Fruit fly (Drosophila melanogaster) whole organism, embryonic: ENCODE data around the gene Jhbp1.

Experiments used
- Atf-2 ChIP-seq: fragments of 200-800 bp; sonication (Bioruptor generic); optimal IDR thresholded peaks from 2 replicates; lab custom pipeline; 2016; ENCODE audit warnings: missing biosample characterization, missing genetic modification characterization
- BtbVII ChIP-seq: fragments of 200-800 bp; sonication (Bioruptor generic); optimal IDR thresholded peaks from 3 replicates; lab custom pipeline; 2017; ENCODE audit warnings: missing biosample characterization, mild to moderate bottlenecking, missing genetic modification characterization
- CG10147 ChIP-seq: fragments of 200-800 bp; sonication (Bioruptor generic); optimal IDR thresholded peaks from 2 replicates; lab custom pipeline; 2019; ENCODE audit warnings: missing biosample characterization, mild to moderate bottlenecking, missing genetic modification characterization, moderate library complexity
- CG12391 ChIP-seq: fragments of 200-800 bp; sonication (Bioruptor generic); optimal IDR thresholded peaks from 3 replicates; lab custom pipeline; 2018; ENCODE audit warnings: missing biosample characterization, mild to moderate bottlenecking, missing genetic modification characterization, moderate library complexity
- CG13624 ChIP-seq: fragments of 200-800 bp; sonication (Bioruptor generic); optimal IDR thresholded peaks from 2 replicates; lab custom pipeline; 2016; ENCODE audit warnings: missing biosample characterization, missing genetic modification characterization
- CG15479 ChIP-seq: fragments of 200-800 bp; sonication (Bioruptor generic); optimal IDR thresholded peaks from 3 replicates; lab custom pipeline; 2019; ENCODE audit warnings: missing biosample characterization, mild to moderate bottlenecking, missing genetic modification characterization, moderate library complexity
- CG16863 ChIP-seq: fragments of 200-800 bp; sonication (Bioruptor generic); optimal IDR thresholded peaks from 3 replicates; lab custom pipeline; 2016; ENCODE audit warnings: missing biosample characterization, missing genetic modification characterization
- CG17361 ChIP-seq: fragments of 200-800 bp; sonication (Bioruptor generic); IDR thresholded peaks from 3 replicates; pipeline ENCODE4 v1.3.6; 2022; ENCODE audit warnings: missing biosample characterization, missing genetic modification characterization
- CG2889 ChIP-seq: fragments of 200-800 bp; sonication (Bioruptor generic); IDR thresholded peaks from 3 replicates; pipeline ENCODE4 v1.3.6; 2022; ENCODE audit warnings: missing biosample characterization, missing genetic modification characterization
- CG34376 ChIP-seq: fragments of 200-800 bp; sonication (Bioruptor generic); optimal IDR thresholded peaks from 2 replicates; lab custom pipeline; 2018; ENCODE audit warnings: missing biosample characterization, mild to moderate bottlenecking, missing genetic modification characterization
- CG3995 ChIP-seq: fragments of 200-800 bp; sonication (Bioruptor generic); optimal IDR thresholded peaks from 3 replicates; lab custom pipeline; 2016; ENCODE audit warnings: missing biosample characterization, missing genetic modification characterization
- CG4730 ChIP-seq: fragments of 200-800 bp; sonication (Bioruptor generic); IDR thresholded peaks from 2 replicates; pipeline ENCODE4 v1.3.6; 2022; ENCODE audit warnings: missing biosample characterization, missing genetic modification characterization
- CG6689 ChIP-seq: fragments of 200-800 bp; sonication (Bioruptor generic); IDR thresholded peaks from 2 replicates; pipeline ENCODE4 v1.3.6; 2022; ENCODE audit warnings: missing biosample characterization, missing genetic modification characterization
- CG6765 ChIP-seq: fragments of 200-800 bp; sonication (Bioruptor generic); optimal IDR thresholded peaks from 3 replicates; lab custom pipeline; 2017; ENCODE audit warnings: missing biosample characterization, mild to moderate bottlenecking, missing genetic modification characterization
- CG8765 ChIP-seq: fragments of 200-800 bp; sonication (Bioruptor generic); IDR thresholded peaks from 2 replicates; pipeline ENCODE4 v1.3.6; 2022; ENCODE audit warnings: missing biosample characterization, missing genetic modification characterization
- CG9437 ChIP-seq: fragments of 200-800 bp; sonication (Bioruptor generic); optimal IDR thresholded peaks from 2 replicates; lab custom pipeline; 2018; ENCODE audit warnings: missing biosample characterization, mild to moderate bottlenecking, missing genetic modification characterization
- CTCF ChIP-seq: fragments of 200-800 bp; sonication (Bioruptor generic); optimal IDR thresholded peaks from 2 replicates; lab custom pipeline; 2017; ENCODE audit warnings: missing biosample characterization, mild to moderate bottlenecking, missing genetic modification characterization, moderate library complexity
- Dbx ChIP-seq: fragments of 200-800 bp; sonication (Bioruptor generic); IDR thresholded peaks from 3 replicates; pipeline ENCODE4 v1.3.6; 2022; ENCODE audit warnings: missing biosample characterization, missing genetic modification characterization
- Deaf1 ChIP-seq: fragments of 200-800 bp; optimal IDR thresholded peaks from 3 replicates; lab custom pipeline; 2019; ENCODE audit warnings: missing biosample characterization, mild to moderate bottlenecking, missing genetic modification characterization, moderate library complexity
- Dip3 ChIP-seq: fragments of 200-800 bp; sonication (Bioruptor generic); optimal IDR thresholded peaks from 3 replicates; lab custom pipeline; 2016; ENCODE audit warnings: missing biosample characterization, missing genetic modification characterization
- Elba2 ChIP-seq: fragments of 200-800 bp; sonication (Bioruptor generic); optimal IDR thresholded peaks from 3 replicates; lab custom pipeline; 2016; ENCODE audit warnings: missing biosample characterization, missing genetic modification characterization
- Hsf ChIP-seq: fragments of 200-800 bp; sonication (Bioruptor generic); optimal IDR thresholded peaks from 3 replicates; lab custom pipeline; 2016; ENCODE audit warnings: missing biosample characterization, missing genetic modification characterization
- MESR4 ChIP-seq: fragments of 200-800 bp; sonication (Bioruptor generic); optimal IDR thresholded peaks from 2 replicates; lab custom pipeline; 2018; ENCODE audit warnings: missing biosample characterization, mild to moderate bottlenecking, missing genetic modification characterization, moderate library complexity
- Opbp ChIP-seq: fragments of 200-800 bp; sonication (Bioruptor generic); IDR thresholded peaks from 3 replicates; pipeline ENCODE4 v1.3.6; 2022; ENCODE audit warnings: missing biosample characterization, missing genetic modification characterization; ENCODE audit not compliant: partially characterized antibody
- Rfx ChIP-seq: fragments of 200-800 bp; sonication (Bioruptor generic); IDR thresholded peaks from 2 replicates; pipeline ENCODE4 v1.3.6; 2022; ENCODE audit warnings: missing biosample characterization, missing genetic modification characterization
- Xrp1 ChIP-seq: fragments of 200-800 bp; sonication (Bioruptor generic); IDR thresholded peaks from 2 replicates; pipeline ENCODE4 v1.3.6; 2022; ENCODE audit warnings: missing biosample characterization, missing genetic modification characterization
- YL-1 ChIP-seq: fragments of 200-800 bp; sonication (Bioruptor generic); optimal IDR thresholded peaks from 3 replicates; lab custom pipeline; 2017; ENCODE audit warnings: missing biosample characterization, mild to moderate bottlenecking, missing genetic modification characterization
- al ChIP-seq: fragments of 200-800 bp; sonication (Bioruptor generic); IDR thresholded peaks from 2 replicates; pipeline ENCODE4 v1.3.6; 2022; ENCODE audit warnings: missing biosample characterization, missing genetic modification characterization
- br ChIP-seq: fragments of >200 bp; optimal IDR thresholded peaks from 2 replicates; lab custom pipeline; 2017
- cwo ChIP-seq: fragments of 200-800 bp; sonication (Bioruptor generic); optimal IDR thresholded peaks from 3 replicates; lab custom pipeline; 2017; ENCODE audit warnings: missing biosample characterization, missing genetic modification characterization, mild to moderate bottlenecking, moderate library complexity, missing genetic modification reagents
- disco-r ChIP-seq: fragments of 200-800 bp; sonication (Bioruptor generic); optimal IDR thresholded peaks from 2 replicates; lab custom pipeline; 2016; ENCODE audit warnings: missing biosample characterization, missing genetic modification characterization
- dpn ChIP-seq, 2 experiments: fragments of 200-800 bp; sonication (Bioruptor generic); optimal IDR thresholded peaks; 3 replicates each; lab custom pipeline; 2016; ENCODE audit warnings: missing biosample characterization in 2 of 2, missing genetic modification characterization in 2 of 2
- ems ChIP-seq: fragments of 200-800 bp; sonication (Bioruptor generic); optimal IDR thresholded peaks from 3 replicates; lab custom pipeline; 2016; ENCODE audit warnings: missing biosample characterization, missing genetic modification characterization
- ewg ChIP-seq: fragments of 200-800 bp; sonication (Bioruptor generic); optimal IDR thresholded peaks from 3 replicates; lab custom pipeline; 2017; ENCODE audit warnings: mild to moderate bottlenecking, missing biosample characterization, missing genetic modification reagents, missing genetic modification characterization
- gsb-n ChIP-seq: fragments of 200-800 bp; sonication (Bioruptor generic); optimal IDR thresholded peaks from 3 replicates; lab custom pipeline; 2018; ENCODE audit warnings: missing biosample characterization, mild to moderate bottlenecking, missing genetic modification characterization
- hth ChIP-seq: fragments of >200 bp; optimal IDR thresholded peaks from 2 replicates; lab custom pipeline; 2017; ENCODE audit warnings: inconsistent platforms
- kah ChIP-seq: fragments of 200-800 bp; sonication (Bioruptor generic); optimal IDR thresholded peaks from 2 replicates; lab custom pipeline; 2018; ENCODE audit warnings: missing biosample characterization, mild to moderate bottlenecking, missing genetic modification characterization
- kay ChIP-seq: fragments of 200-800 bp; sonication (Bioruptor generic); optimal IDR thresholded peaks from 2 replicates; lab custom pipeline; 2016; ENCODE audit warnings: missing biosample characterization, missing genetic modification characterization
- lilli ChIP-seq: fragments of 200-800 bp; sonication (Bioruptor generic); optimal IDR thresholded peaks from 3 replicates; lab custom pipeline; 2016; ENCODE audit warnings: missing biosample characterization, missing genetic modification characterization
- lmd ChIP-seq: fragments of 200-800 bp; sonication (Bioruptor generic); IDR thresholded peaks from 2 replicates; pipeline ENCODE4 v1.3.6; 2022; ENCODE audit warnings: missing biosample characterization, missing genetic modification characterization
- mirr ChIP-seq: fragments of 200-800 bp; sonication (Bioruptor generic); optimal IDR thresholded peaks from 3 replicates; lab custom pipeline; 2018; ENCODE audit warnings: missing biosample characterization, mild to moderate bottlenecking, missing genetic modification characterization
- nerfin-2 ChIP-seq: fragments of 200-800 bp; sonication (Bioruptor generic); IDR thresholded peaks from 2 replicates; pipeline ENCODE4 v1.3.6; 2022; ENCODE audit warnings: missing biosample characterization, missing genetic modification characterization; ENCODE audit not compliant: partially characterized antibody
- nom ChIP-seq: fragments of 200-800 bp; sonication (Bioruptor generic); optimal IDR thresholded peaks from 2 replicates; lab custom pipeline; 2017; ENCODE audit warnings: missing biosample characterization, missing genetic modification characterization, mild to moderate bottlenecking, moderate library complexity, missing genetic modification reagents
- pros ChIP-seq: fragments of 200-800 bp; sonication (Bioruptor generic); optimal IDR thresholded peaks from 3 replicates; lab custom pipeline; 2019; ENCODE audit warnings: missing biosample characterization, mild to moderate bottlenecking, missing genetic modification characterization, moderate library complexity
- rib ChIP-seq: fragments of 200-800 bp; sonication (Bioruptor generic); IDR thresholded peaks from 2 replicates; pipeline ENCODE4 v1.3.6; 2022; ENCODE audit warnings: missing biosample characterization, missing genetic modification characterization
- run ChIP-seq: fragments of 200-800 bp; sonication (Bioruptor generic); optimal IDR thresholded peaks from 3 replicates; lab custom pipeline; 2018; ENCODE audit warnings: missing biosample characterization, mild to moderate bottlenecking, missing genetic modification characterization
- scrt ChIP-seq: fragments of 200-800 bp; sonication (Bioruptor generic); optimal IDR thresholded peaks from 2 replicates; lab custom pipeline; 2018; ENCODE audit warnings: missing biosample characterization, mild to moderate bottlenecking, missing genetic modification characterization, moderate library complexity
- sim ChIP-seq: fragments of 200-800 bp; sonication (Bioruptor generic); IDR thresholded peaks from 2 replicates; pipeline ENCODE4 v1.3.6; 2022; ENCODE audit warnings: missing biosample characterization, missing genetic modification characterization
- sima ChIP-seq: fragments of 200-800 bp; sonication (Bioruptor generic); optimal IDR thresholded peaks from 2 replicates; lab custom pipeline; 2016; ENCODE audit warnings: missing biosample characterization, missing genetic modification characterization
- tup ChIP-seq: fragments of 200-800 bp; sonication (Bioruptor generic); optimal IDR thresholded peaks from 2 replicates; lab custom pipeline; 2016; ENCODE audit warnings: missing biosample characterization, mild to moderate bottlenecking, missing genetic modification characterization, moderate library complexity
- zen ChIP-seq: fragments of 200-800 bp; sonication (Bioruptor generic); optimal IDR thresholded peaks from 3 replicates; lab custom pipeline; 2018; ENCODE audit warnings: missing biosample characterization, mild to moderate bottlenecking, missing genetic modification characterization, moderate library complexity

Gene Jhbp1

DNA sequence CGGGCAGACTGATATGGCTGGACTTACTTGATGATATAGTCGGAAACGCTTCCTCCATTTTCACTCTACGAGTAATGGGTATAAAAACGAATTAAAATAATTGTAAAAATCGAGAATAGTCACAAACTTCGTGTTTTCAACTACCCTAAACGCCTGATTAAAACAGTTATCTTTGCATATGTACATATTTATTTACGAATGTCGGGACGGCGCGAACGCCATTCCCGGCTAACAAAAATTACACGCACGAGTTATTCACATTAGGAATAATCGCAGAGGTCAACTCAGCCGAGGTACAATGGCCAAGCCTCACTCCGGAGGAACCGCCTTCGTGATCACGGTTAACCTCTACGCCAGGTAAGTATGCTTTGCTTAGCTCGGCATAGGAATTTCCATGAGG, 17.5 kb upstream of the Jhbp1 start (continued):
- TF ChIP-seq lilli (GFP tag; lab: Kevin White, UChicago) (peak; percentile 4), CG12391 (no peak), sima (GFP tag; lab: Kevin White, UChicago) (no peak), Atf-2 (GFP tag; lab: Kevin White, UChicago) (no peak), gsb-n (no peak), CG17361 (GFP tag; lab: Robert Waterston, UW) (no peak), Xrp1 (GFP tag; lab: Robert Waterston, UW) (peak; percentile 44; the same call in 1 of the 2 replicates), kah (GFP tag; lab: Kevin White, UChicago) (no peak), Opbp (no peak), sim (GFP tag; lab: Robert Waterston, UW) (no peak), hth (no peak), Dip3 (GFP tag; lab: Kevin White, UChicago) (no peak), disco-r (GFP tag; lab: Kevin White, UChicago) (no peak), CG3995 (GFP tag; lab: Kevin White, UChicago) (no peak), rib (GFP tag; lab: Robert Waterston, UW) (no peak), zen (tag; lab: Kevin White, UChicago) (peak; percentile 43), lmd (GFP tag; lab: Robert Waterston, UW) (no peak), CG6689 (GFP tag; lab: Robert Waterston, UW) (no peak), mirr (no peak), br (lab: Kevin White, UChicago) (no peak)

- peak; percentile 53 for TF ChIP-seq CG34376 (GFP tag; lab: Kevin White, UChicago)
- no peak for TF ChIP-seq tup (GFP tag; lab: Kevin White, UChicago)
- no peak for TF ChIP-seq CG16863 (GFP tag; lab: Kevin White, UChicago)
- peak; percentile 66 for TF ChIP-seq CG15479 (GFP tag; lab: Kevin White, UChicago)
- peak; percentile 56 for TF ChIP-seq Deaf1 (tag; lab: Kevin White, UChicago)
- peak; percentile 28 for TF ChIP-seq pros (GFP tag; lab: Kevin White, UChicago)
- no peak for TF ChIP-seq CG4730 (GFP tag; lab: Robert Waterston, UW)
- TF ChIP-seq CG9437 (GFP tag; lab: Kevin White, UChicago): no peak
- TF ChIP-seq CG8765 (GFP tag; lab: Robert Waterston, UW): no peak
- no peak for TF ChIP-seq ems (GFP tag; lab: Kevin White, UChicago)
- TF ChIP-seq run (tag; lab: Kevin White, UChicago): no peak
- TF ChIP-seq CTCF (GFP tag; lab: Kevin White, UChicago): peak; percentile 70
- peak; percentile 27 for TF ChIP-seq CG10147 (GFP tag; lab: Kevin White, UChicago)
- no peak for TF ChIP-seq scrt (GFP tag; lab: Kevin White, UChicago)
- no peak for TF ChIP-seq CG2889 (GFP tag; lab: Robert Waterston, UW)
- peak; percentile 52 for TF ChIP-seq BtbVII (GFP tag; lab: Kevin White, UChicago)
- TF ChIP-seq dpn (GFP tag; optimal IDR thresholded peaks at IDR 0.05; lab: Kevin White, UChicago): no peak
- TF ChIP-seq Rfx (GFP tag; lab: Robert Waterston, UW): no peak
- TF ChIP-seq ewg: peak; percentile 1
- TF ChIP-seq cwo (GFP tag; lab: Kevin White, UChicago): peak; percentile 61
- peak; percentile 84 for TF ChIP-seq CG13624 (GFP tag; lab: Kevin White, UChicago)
- TF ChIP-seq YL-1 (GFP tag; lab: Kevin White, UChicago): peak; percentile 58
- TF ChIP-seq al (GFP tag; lab: Robert Waterston, UW): no peak
- TF ChIP-seq MESR4: peak; percentile 95
- TF ChIP-seq mirr: peak; percentile 63
- TF ChIP-seq Hsf: peak; percentile 7
- no peak for TF ChIP-seq CG6765
- no peak for TF ChIP-seq nerfin-2
- no peak for TF ChIP-seq Dbx (GFP tag; lab: Robert Waterston, UW)
- TF ChIP-seq kay (GFP tag; lab: Kevin White, UChicago): peak; percentile 30
- peak; percentile 64 for TF ChIP-seq nom (GFP tag; lab: Kevin White, UChicago)
- TF ChIP-seq Elba2: peak; percentile 88
Measured at dm6 chr3R:4951764-4952570, 13.3 kb upstream of the Jhbp1 start.
